Fruit fly (Drosophila melanogaster): ENCODE data around the gene Scsalpha1.

Gene Scsalpha1

DNA sequence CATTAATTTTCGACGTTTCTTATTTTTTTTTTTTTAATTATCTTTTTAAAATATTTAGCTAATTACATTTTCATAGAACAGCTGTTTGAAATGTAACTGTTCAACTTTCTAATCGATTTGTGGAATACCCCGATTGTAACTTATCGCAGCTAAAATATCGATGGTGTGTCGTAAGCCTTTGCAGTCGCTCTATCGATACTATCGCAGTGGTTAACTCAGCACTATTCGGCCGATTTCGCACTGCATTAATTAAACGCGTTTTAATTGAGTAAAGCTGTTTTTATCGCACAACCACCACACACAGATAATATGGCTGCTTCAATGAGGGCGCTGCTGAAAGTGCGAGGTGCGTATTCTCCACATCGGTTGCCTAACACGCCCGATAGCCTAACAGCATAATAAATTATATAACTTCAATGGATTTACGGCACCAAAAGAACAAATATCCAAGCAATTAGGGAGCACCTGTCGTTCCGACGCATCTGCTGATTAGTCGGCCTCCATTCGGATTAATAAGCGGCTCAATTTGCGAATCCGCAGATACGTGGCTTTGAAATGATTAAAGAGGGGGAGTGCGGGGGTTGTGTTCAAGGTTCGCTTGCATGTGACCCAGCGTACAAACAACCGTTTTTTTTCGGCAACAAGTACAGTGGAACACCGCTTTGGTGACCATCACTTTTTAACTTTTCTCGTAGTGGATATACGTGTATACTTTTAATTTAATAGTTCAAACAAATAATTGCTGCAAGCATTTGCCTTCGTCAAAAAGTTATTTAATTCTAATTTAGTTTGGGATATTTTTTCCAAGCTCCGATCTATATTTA, at the start of gene Scsalpha1 (continued):
- TF ChIP-seq fd3F (GFP tag; optimal IDR thresholded peaks at IDR 0.05), result no peak
- no peak for TF ChIP-seq CG1233 (GFP tag; optimal IDR thresholded peaks at IDR 0.05)
- no peak for TF ChIP-seq CG10431 (GFP tag; optimal IDR thresholded peaks at IDR 0.05)
- TF ChIP-seq CG9437 (GFP tag; optimal IDR thresholded peaks at IDR 0.05), result peak; percentile 65
- TF ChIP-seq CG3847 (GFP tag; IDR thresholded peaks at IDR 0.05), result peak; percentile 73
- no peak for TF ChIP-seq CG11504 (tag; optimal IDR thresholded peaks at IDR 0.05)
- TF ChIP-seq her (GFP tag; optimal IDR thresholded peaks at IDR 0.05), result no peak
- no peak for TF ChIP-seq oc (tag; optimal IDR thresholded peaks at IDR 0.05)
- TF ChIP-seq CG1647 (GFP tag; optimal IDR thresholded peaks at IDR 0.05), result no peak
- peak; percentile 88 for TF ChIP-seq MESR4 (GFP tag; optimal IDR thresholded peaks at IDR 0.05)
- TF ChIP-seq Bgb (GFP tag; IDR thresholded peaks at IDR 0.05; ENCODE audit: partially characterized antibody), result peak; percentile 100
- no peak for TF ChIP-seq CG10543 (GFP tag; optimal IDR thresholded peaks at IDR 0.05)
- TF ChIP-seq croc (GFP tag; conservative IDR thresholded peaks at IDR 0.05), result no peak
- TF ChIP-seq Rx (GFP tag; IDR thresholded peaks at IDR 0.05), result no peak
- TF ChIP-seq CG31441 (GFP tag; IDR thresholded peaks at IDR 0.05), result no peak
- 0 out of 3 replicates have a peak, but pooled peaks have one; percentile 33 for TF ChIP-seq so (GFP tag; IDR thresholded peaks at IDR 0.05)
- TF ChIP-seq CG8281 (tag; optimal IDR thresholded peaks at IDR 0.05), result no peak
- no peak for TF ChIP-seq Hmr (GFP tag; optimal IDR thresholded peaks at IDR 0.05)
- peak; percentile 1 for TF ChIP-seq CG5180 (GFP tag; optimal IDR thresholded peaks at IDR 0.05)
- peak; percentile 43 for TF ChIP-seq Xbp1 (GFP tag; optimal IDR thresholded peaks at IDR 0.05)
- TF ChIP-seq ac (GFP tag; optimal IDR thresholded peaks at IDR 0.05), result no peak
- no peak for TF ChIP-seq cad (GFP tag; optimal IDR thresholded peaks at IDR 0.05)
- peak; percentile 16 for TF ChIP-seq gsb-n (tag; optimal IDR thresholded peaks at IDR 0.05)
- TF ChIP-seq az2 (GFP tag; optimal IDR thresholded peaks at IDR 0.05), result peak; percentile 8
- TF ChIP-seq CG32767 (GFP tag; IDR thresholded peaks at IDR 0.05), result peak; percentile 61
- no peak for TF ChIP-seq CG31388 (GFP tag; optimal IDR thresholded peaks at IDR 0.05)
- TF ChIP-seq CG33557 (GFP tag; optimal IDR thresholded peaks at IDR 0.05), result no peak
- peak; percentile 22 for TF ChIP-seq CG13624 (GFP tag; optimal IDR thresholded peaks at IDR 0.05)
- peak; percentile 99 for TF ChIP-seq vnd (GFP tag; IDR thresholded peaks at IDR 0.05; ENCODE audit: partially characterized antibody)
- peak; percentile 100 for TF ChIP-seq CG16813 (GFP tag; IDR thresholded peaks at IDR 0.05; ENCODE audit: partially characterized antibody)
- no peak for TF ChIP-seq eve (GFP tag; optimal IDR thresholded peaks at IDR 0.05)
- TF ChIP-seq CG3065 (GFP tag; optimal IDR thresholded peaks at IDR 0.05), result no peak
- no peak for TF ChIP-seq pros (GFP tag; optimal IDR thresholded peaks at IDR 0.05)
- TF ChIP-seq CG10462 (GFP tag; optimal IDR thresholded peaks at IDR 0.05), result peak; percentile 7
- TF ChIP-seq CG1024 (GFP tag; IDR thresholded peaks at IDR 0.05), result 0 out of 2 replicates have a peak, but pooled peaks have one; percentile 23
- TF ChIP-seq CG11560 (tag; IDR thresholded peaks at IDR 0.05), result peak; percentile 69; the same call in 1 of the 3 replicates
- TF ChIP-seq CG11456 (GFP tag; IDR thresholded peaks at IDR 0.05), result peak; percentile 66; the same call in 1 of the 3 replicates
- TF ChIP-seq gcm2 (GFP tag; optimal IDR thresholded peaks at IDR 0.05), result peak; percentile 21
- TF ChIP-seq tin (GFP tag; optimal IDR thresholded peaks at IDR 0.05), result no peak
- no peak for TF ChIP-seq Elba2 (GFP tag; optimal IDR thresholded peaks at IDR 0.05)
- peak; percentile 56 for TF ChIP-seq onecut (GFP tag; IDR thresholded peaks at IDR 0.05)
- TF ChIP-seq jing (GFP tag; optimal IDR thresholded peaks at IDR 0.05), result no peak
- TF ChIP-seq TFAM (GFP tag; optimal IDR thresholded peaks at IDR 0.05), result no peak
- no peak for TF ChIP-seq danr (GFP tag; IDR thresholded peaks at IDR 0.05)
- TF ChIP-seq CG18599 (GFP tag; optimal IDR thresholded peaks at IDR 0.05), result no peak
- TF ChIP-seq Pdp1 (GFP tag; optimal IDR thresholded peaks at IDR 0.05), result peak in 1 of 2 experiments; percentile 99
- TF ChIP-seq exex (tag; optimal IDR thresholded peaks at IDR 0.05), result peak; percentile 69
- no peak for TF ChIP-seq twi (tag; optimal IDR thresholded peaks at IDR 0.05)
- TF ChIP-seq CG14441 (GFP tag; IDR thresholded peaks at IDR 0.05), result peak; percentile 26

Data from whole organism, embryonic.